Fruit fly (Drosophila melanogaster) whole organism, embryonic: ENCODE results near the gene Gcna.

Experiments
- B-H1 ChIP-seq: fragments of 200-800 bp; sonication (Bioruptor generic); IDR thresholded peaks from 3 replicates; pipeline ENCODE4 v1.3.6; 2022; ENCODE audit warnings: missing biosample characterization, missing genetic modification characterization
- Bdp1 ChIP-seq: fragments of 200-800 bp; sonication (Bioruptor generic); optimal IDR thresholded peaks from 3 replicates; lab custom pipeline; 2016; ENCODE audit warnings: missing biosample characterization, missing genetic modification characterization
- CG10274 ChIP-seq: fragments of 200-800 bp; sonication (Bioruptor generic); optimal IDR thresholded peaks from 3 replicates; lab custom pipeline; 2017; ENCODE audit warnings: missing biosample characterization, mild to moderate bottlenecking, missing genetic modification characterization
- CG11247 ChIP-seq: fragments of 200-800 bp; sonication (Bioruptor generic); IDR thresholded peaks from 2 replicates; pipeline ENCODE4 v1.3.6; 2022; ENCODE audit warnings: missing biosample characterization, missing genetic modification characterization
- CG15696 ChIP-seq: fragments of 200-800 bp; sonication (Bioruptor generic); optimal IDR thresholded peaks from 2 replicates; lab custom pipeline; 2019; ENCODE audit warnings: missing biosample characterization, mild to moderate bottlenecking, missing genetic modification characterization, moderate library complexity
- CG1603 ChIP-seq: fragments of 200-800 bp; sonication (Bioruptor generic); optimal IDR thresholded peaks from 2 replicates; lab custom pipeline; 2019; ENCODE audit warnings: missing biosample characterization, mild to moderate bottlenecking, missing genetic modification characterization, moderate library complexity
- CG6654 ChIP-seq: fragments of 200-800 bp; sonication (Bioruptor generic); optimal IDR thresholded peaks from 2 replicates; lab custom pipeline; 2017; ENCODE audit warnings: missing biosample characterization, mild to moderate bottlenecking, missing genetic modification characterization
- CG7839 ChIP-seq: fragments of 200-800 bp; sonication (Bioruptor generic); optimal IDR thresholded peaks from 3 replicates; lab custom pipeline; 2018; ENCODE audit warnings: missing biosample characterization, mild to moderate bottlenecking, missing genetic modification characterization, moderate library complexity
- CG7987 ChIP-seq: fragments of 200-800 bp; sonication (Bioruptor generic); optimal IDR thresholded peaks from 2 replicates; lab custom pipeline; 2018; ENCODE audit warnings: missing biosample characterization, mild to moderate bottlenecking, missing genetic modification characterization, moderate library complexity
- CG8944 ChIP-seq: fragments of 200-800 bp; sonication (Bioruptor generic); optimal IDR thresholded peaks from 3 replicates; lab custom pipeline; 2016; ENCODE audit warnings: missing biosample characterization, missing genetic modification characterization
- CG9437 ChIP-seq: fragments of 200-800 bp; sonication (Bioruptor generic); optimal IDR thresholded peaks from 2 replicates; lab custom pipeline; 2018; ENCODE audit warnings: missing biosample characterization, mild to moderate bottlenecking, missing genetic modification characterization
- CG9817 ChIP-seq: fragments of 200-800 bp; sonication (Bioruptor generic); optimal IDR thresholded peaks from 2 replicates; lab custom pipeline; 2018; ENCODE audit warnings: missing biosample characterization, mild to moderate bottlenecking, missing genetic modification characterization, moderate library complexity
- D ChIP-seq, 2 experiments: fragments of 200-800 bp in 1 of 2; fragments of >200 bp in 1 of 2; sonication (Bioruptor generic) in 1 of 2; optimal IDR thresholded peaks; 2 replicates in 1 of 2; 3 replicates in 1 of 2; lab custom pipeline; 2017; ENCODE audit warnings: mild to moderate bottlenecking in 1 of 2, missing biosample characterization in 1 of 2, missing genetic modification characterization in 1 of 2, missing genetic modification reagents in 1 of 2
- D19B ChIP-seq: fragments of 200-800 bp; sonication (Bioruptor generic); optimal IDR thresholded peaks from 2 replicates; lab custom pipeline; 2017; ENCODE audit warnings: missing biosample characterization, mild to moderate bottlenecking, missing genetic modification characterization
- Dek ChIP-seq: fragments of 200-800 bp; sonication (Bioruptor generic); optimal IDR thresholded peaks from 3 replicates; lab custom pipeline; 2019; ENCODE audit warnings: missing biosample characterization, mild to moderate bottlenecking, missing genetic modification characterization, moderate library complexity
- Dip2 ChIP-seq: fragments of 200-800 bp; sonication (Bioruptor generic); IDR thresholded peaks from 2 replicates; pipeline ENCODE4 v1.3.6; 2022; ENCODE audit warnings: missing biosample characterization, missing genetic modification characterization
- Fer3 ChIP-seq: fragments of 200-800 bp; sonication (Bioruptor generic); optimal IDR thresholded peaks from 2 replicates; lab custom pipeline; 2018; ENCODE audit warnings: missing biosample characterization, mild to moderate bottlenecking, missing genetic modification characterization, moderate library complexity
- HLH3B ChIP-seq: fragments of 200-800 bp; sonication (Bioruptor generic); IDR thresholded peaks from 2 replicates; pipeline ENCODE4 v1.3.6; 2022; ENCODE audit warnings: missing biosample characterization, missing genetic modification characterization
- Lim3 ChIP-seq: fragments of 200-800 bp; sonication (Bioruptor generic); IDR thresholded peaks from 2 replicates; pipeline ENCODE4 v1.3.6; 2022; ENCODE audit warnings: missing biosample characterization, missing genetic modification characterization
- Mes4 ChIP-seq: fragments of 200-800 bp; sonication (Bioruptor generic); optimal IDR thresholded peaks from 2 replicates; lab custom pipeline; 2016; ENCODE audit warnings: missing biosample characterization, missing genetic modification characterization
- Myb ChIP-seq: fragments of 200-800 bp; sonication (Bioruptor generic); optimal IDR thresholded peaks from 2 replicates; lab custom pipeline; 2016; ENCODE audit warnings: missing biosample characterization, missing genetic modification characterization
- NC2α ChIP-seq: fragments of 200-800 bp; sonication (Bioruptor generic); optimal IDR thresholded peaks from 2 replicates; lab custom pipeline; 2016; ENCODE audit warnings: missing biosample characterization, missing genetic modification characterization
- Rx ChIP-seq: fragments of 200-800 bp; sonication (Bioruptor generic); IDR thresholded peaks from 2 replicates; pipeline ENCODE4 v1.3.6; 2022; ENCODE audit warnings: missing biosample characterization, missing genetic modification characterization
- Sox100B ChIP-seq: fragments of 200-800 bp; sonication (Bioruptor generic); optimal IDR thresholded peaks from 3 replicates; lab custom pipeline; 2018; ENCODE audit warnings: missing biosample characterization, mild to moderate bottlenecking, missing genetic modification characterization
- Sox102F ChIP-seq: fragments of 200-800 bp; sonication (Bioruptor generic); optimal IDR thresholded peaks from 2 replicates; lab custom pipeline; 2018; ENCODE audit warnings: missing biosample characterization, mild to moderate bottlenecking, missing genetic modification characterization, moderate library complexity
- Xbp1 ChIP-seq: fragments of 200-800 bp; sonication (Bioruptor generic); optimal IDR thresholded peaks from 3 replicates; lab custom pipeline; 2016; ENCODE audit warnings: missing biosample characterization, mild to moderate bottlenecking, missing genetic modification characterization
- ap ChIP-seq: fragments of 200-800 bp; sonication (Bioruptor generic); IDR thresholded peaks from 2 replicates; pipeline ENCODE4 v1.3.6; 2022; ENCODE audit warnings: missing biosample characterization, missing genetic modification characterization
- ase ChIP-seq: fragments of 200-800 bp; sonication (Bioruptor generic); IDR thresholded peaks from 3 replicates; pipeline ENCODE4 v1.3.6; 2022; ENCODE audit warnings: missing biosample characterization, missing genetic modification characterization
- cas ChIP-seq: fragments of 200-800 bp; sonication (Bioruptor generic); IDR thresholded peaks from 2 replicates; pipeline ENCODE4 v1.3.6; 2022; ENCODE audit warnings: missing biosample characterization, missing genetic modification characterization
- corto ChIP-seq: fragments of 200-800 bp; sonication (Bioruptor generic); optimal IDR thresholded peaks from 2 replicates; lab custom pipeline; 2016; ENCODE audit warnings: missing biosample characterization, mild to moderate bottlenecking, missing genetic modification characterization, moderate library complexity
- crc ChIP-seq: fragments of 200-800 bp; sonication (Bioruptor generic); optimal IDR thresholded peaks from 2 replicates; lab custom pipeline; 2016; ENCODE audit warnings: missing biosample characterization, missing genetic modification characterization
- disco-r ChIP-seq: fragments of 200-800 bp; sonication (Bioruptor generic); optimal IDR thresholded peaks from 2 replicates; lab custom pipeline; 2016; ENCODE audit warnings: missing biosample characterization, missing genetic modification characterization
- dysf ChIP-seq: fragments of 200-800 bp; sonication (Bioruptor generic); IDR thresholded peaks from 3 replicates; pipeline ENCODE4 v1.3.6; 2022; ENCODE audit warnings: missing biosample characterization, missing genetic modification characterization
- exex ChIP-seq: fragments of 200-800 bp; sonication (Bioruptor generic); optimal IDR thresholded peaks from 4 replicates; lab custom pipeline; 2018; ENCODE audit warnings: missing biosample characterization, mild to moderate bottlenecking, missing genetic modification characterization, moderate library complexity
- fd64A ChIP-seq: fragments of 200-800 bp; sonication (Bioruptor generic); optimal IDR thresholded peaks from 3 replicates; lab custom pipeline; 2018; ENCODE audit warnings: missing biosample characterization, mild to moderate bottlenecking, missing genetic modification characterization
- gfzf ChIP-seq: fragments of 200-800 bp; sonication (Bioruptor generic); optimal IDR thresholded peaks from 2 replicates; lab custom pipeline; 2016; ENCODE audit warnings: missing biosample characterization, mild to moderate bottlenecking, missing genetic modification characterization, moderate library complexity
- gro ChIP-seq: fragments of 200-800 bp; sonication (Bioruptor generic); optimal IDR thresholded peaks from 2 replicates; lab custom pipeline; 2016; ENCODE audit warnings: missing biosample characterization, missing genetic modification characterization
- kay ChIP-seq: fragments of 200-800 bp; sonication (Bioruptor generic); optimal IDR thresholded peaks from 2 replicates; lab custom pipeline; 2016; ENCODE audit warnings: missing biosample characterization, missing genetic modification characterization
- klu ChIP-seq: fragments of 200-800 bp; sonication (Bioruptor generic); IDR thresholded peaks from 2 replicates; pipeline ENCODE4 v1.3.6; 2022; ENCODE audit warnings: missing biosample characterization, missing genetic modification characterization
- lov ChIP-seq, 2 experiments: fragments of 200-800 bp in 1 of 2; fragments of >200 bp in 1 of 2; sonication (Bioruptor generic) in 1 of 2; IDR thresholded peaks in 1 of 2; optimal IDR thresholded peaks in 1 of 2; 2 replicates in 1 of 2; 3 replicates in 1 of 2; pipeline versions ENCODE4 v1.3.6 to Lab custom; 2017 to 2022; ENCODE audit warnings: missing biosample characterization in 1 of 2, missing genetic modification characterization in 1 of 2
- psq ChIP-seq: fragments of 200-800 bp; sonication (Bioruptor generic); optimal IDR thresholded peaks from 2 replicates; lab custom pipeline; 2017; ENCODE audit warnings: missing biosample characterization, missing genetic modification characterization
- pzg ChIP-seq: fragments of 200-800 bp; sonication (Bioruptor generic); optimal IDR thresholded peaks from 3 replicates; lab custom pipeline; 2018; ENCODE audit warnings: missing biosample characterization, mild to moderate bottlenecking, missing genetic modification characterization, moderate library complexity
- ranshi ChIP-seq: fragments of 200-800 bp; sonication (Bioruptor generic); IDR thresholded peaks from 2 replicates; pipeline ENCODE4 v1.3.6; 2022; ENCODE audit warnings: missing biosample characterization, missing genetic modification characterization
- scrt ChIP-seq: fragments of 200-800 bp; sonication (Bioruptor generic); optimal IDR thresholded peaks from 2 replicates; lab custom pipeline; 2018; ENCODE audit warnings: missing biosample characterization, mild to moderate bottlenecking, missing genetic modification characterization, moderate library complexity
- shn ChIP-seq: fragments of 200-800 bp; sonication (Bioruptor generic); optimal IDR thresholded peaks from 3 replicates; lab custom pipeline; 2016; ENCODE audit warnings: missing biosample characterization, missing genetic modification characterization
- sisA ChIP-seq: fragments of 200-800 bp; sonication (Bioruptor generic); IDR thresholded peaks from 2 replicates; pipeline ENCODE4 v1.3.6; 2022; ENCODE audit warnings: missing biosample characterization, missing genetic modification characterization
- sr ChIP-seq: fragments of 200-800 bp; sonication (Bioruptor generic); IDR thresholded peaks from 3 replicates; pipeline ENCODE4 v1.3.6; 2022; ENCODE audit warnings: missing biosample characterization, missing genetic modification characterization
- unc-4 ChIP-seq: fragments of 200-800 bp; sonication (Bioruptor generic); IDR thresholded peaks from 2 replicates; pipeline ENCODE4 v1.3.6; 2022; ENCODE audit warnings: missing biosample characterization, missing genetic modification characterization; ENCODE audit not compliant: partially characterized antibody
- wek ChIP-seq: fragments of 200-800 bp; sonication (Bioruptor generic); optimal IDR thresholded peaks from 3 replicates; lab custom pipeline; 2018; ENCODE audit warnings: missing biosample characterization, mild to moderate bottlenecking, missing genetic modification characterization, moderate library complexity

The Gcna gene

DNA sequence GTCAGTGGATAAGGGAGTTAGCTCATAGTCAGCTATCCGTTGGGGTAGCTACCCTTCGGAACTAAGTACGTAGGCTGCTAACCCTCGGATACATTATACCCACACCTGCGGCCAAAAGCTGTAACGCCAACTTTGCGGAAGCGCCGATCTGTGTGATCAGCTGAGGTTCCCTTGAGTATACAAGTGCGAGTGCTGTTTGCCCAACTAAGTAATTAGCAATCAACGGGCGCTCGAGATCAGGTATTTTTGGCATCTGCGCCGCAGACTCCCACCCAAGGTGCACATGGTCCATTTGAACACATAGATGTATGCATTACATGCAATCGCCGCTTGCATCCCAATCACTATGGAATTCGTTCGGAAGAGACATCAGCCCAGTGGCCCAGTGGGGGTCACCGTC is 11.6 kb downstream of the Gcna start (continued):
- peak; percentile 78 for TF ChIP-seq Fer3 (tag; lab: Kevin White, UChicago)
- no peak for TF ChIP-seq gfzf
- 0 out of 2 replicates have a peak, but pooled peaks have one; percentile 13 for TF ChIP-seq ap (GFP tag; lab: Robert Waterston, UW)
- peak; percentile 22 for TF ChIP-seq Sox100B (GFP tag; lab: Kevin White, UChicago)
- peak; percentile 10 for TF ChIP-seq kay (GFP tag; lab: Kevin White, UChicago)
- no peak for TF ChIP-seq Dip2 (GFP tag; lab: Robert Waterston, UW)
- peak; percentile 15 for TF ChIP-seq CG7839 (tag; lab: Kevin White, UChicago)
- no peak for TF ChIP-seq CG6654 (GFP tag; lab: Kevin White, UChicago)
- TF ChIP-seq klu: peak; percentile 32; the same call in 1 of the 2 replicates
- no peak for TF ChIP-seq CG9437 (GFP tag; lab: Kevin White, UChicago)
- peak; percentile 15 for TF ChIP-seq CG10274 (GFP tag; lab: Kevin White, UChicago)
- peak; percentile 11 for TF ChIP-seq Xbp1
- peak; percentile 16 for TF ChIP-seq shn (GFP tag; lab: Kevin White, UChicago)
- no peak for TF ChIP-seq Lim3
- TF ChIP-seq fd64A (GFP tag; lab: Kevin White, UChicago): no peak
- TF ChIP-seq corto (GFP tag; lab: Kevin White, UChicago): no peak
- peak; percentile 14 for TF ChIP-seq Sox102F (GFP tag; lab: Kevin White, UChicago)
- TF ChIP-seq sr (GFP tag; lab: Robert Waterston, UW): peak; percentile 52; the same call in 2 of the 3 replicates
- peak; percentile 77 for TF ChIP-seq Dek (tag; lab: Kevin White, UChicago)
- TF ChIP-seq NC2α (GFP tag; lab: Kevin White, UChicago): peak; percentile 34
- TF ChIP-seq Myb (GFP tag; lab: Kevin White, UChicago): peak; percentile 42
- TF ChIP-seq pzg (GFP tag; lab: Kevin White, UChicago): peak; percentile 15
- TF ChIP-seq scrt (GFP tag; lab: Kevin White, UChicago): peak; percentile 68
- TF ChIP-seq CG9817 (tag; lab: Kevin White, UChicago): peak; percentile 40
- TF ChIP-seq ranshi (GFP tag; lab: Robert Waterston, UW): peak; percentile 72
- peak; percentile 66; the same call in 1 of the 2 replicates for TF ChIP-seq cas
- TF ChIP-seq CG8944 (GFP tag; lab: Kevin White, UChicago): peak; percentile 16
- peak; percentile 13 for TF ChIP-seq CG1603 (tag; lab: Kevin White, UChicago)
- TF ChIP-seq disco-r (GFP tag; lab: Kevin White, UChicago): peak; percentile 59
- TF ChIP-seq CG15696 (tag; lab: Kevin White, UChicago): no peak
- no peak for TF ChIP-seq Rx (GFP tag; lab: Robert Waterston, UW)
- peak; percentile 86 for TF ChIP-seq CG7987 (GFP tag; lab: Kevin White, UChicago)
- TF ChIP-seq exex (tag; lab: Kevin White, UChicago): peak; percentile 49
- TF ChIP-seq psq (GFP tag; lab: Kevin White, UChicago): peak; percentile 6
- no peak for TF ChIP-seq sisA (GFP tag; lab: Robert Waterston, UW)
- TF ChIP-seq crc (GFP tag; lab: Kevin White, UChicago): peak; percentile 50
- no peak for TF ChIP-seq lov (optimal IDR thresholded peaks at IDR 0.05; lab: Kevin White, UChicago)
- TF ChIP-seq lov (GFP tag; IDR thresholded peaks at IDR 0.05; lab: Robert Waterston, UW): 0 out of 3 replicates have a peak, but pooled peaks have one; percentile 44
- TF ChIP-seq Mes4 (GFP tag; lab: Kevin White, UChicago): peak; percentile 49
- TF ChIP-seq dysf: peak; percentile 65; the same call in 1 of the 3 replicates
- TF ChIP-seq B-H1 (GFP tag; lab: Robert Waterston, UW): peak; percentile 38; the same call in 1 of the 3 replicates
- TF ChIP-seq wek (GFP tag; lab: Kevin White, UChicago): peak; percentile 75
- peak; percentile 74; the same call in 1 of the 2 replicates for TF ChIP-seq HLH3B (GFP tag; lab: Robert Waterston, UW)
- TF ChIP-seq D (optimal IDR thresholded peaks at IDR 0.05; lab: Kevin White, UChicago): no peak
- TF ChIP-seq D (GFP tag; optimal IDR thresholded peaks at IDR 0.05; lab: Kevin White, UChicago): no peak
- TF ChIP-seq CG11247 (GFP tag; lab: Robert Waterston, UW): peak; percentile 78
- TF ChIP-seq ase (GFP tag; lab: Robert Waterston, UW): peak; percentile 57; the same call in 2 of the 3 replicates
- peak; percentile 56 for TF ChIP-seq D19B (GFP tag; lab: Kevin White, UChicago)
- peak; percentile 43 for TF ChIP-seq Bdp1 (GFP tag; lab: Kevin White, UChicago)
- peak; percentile 80 for TF ChIP-seq gro (GFP tag; lab: Kevin White, UChicago)
- TF ChIP-seq unc-4: no peak
